Fruit fly (Drosophila melanogaster) whole organism, embryonic: ENCODE results near the gene CG42553.
A peak's percentile ranks its signal among the peaks of the same experiment; 100 is the strongest.

Source experiments
- Aef1 ChIP-seq: fragments of 200-800 bp; sonication (Bioruptor generic); IDR thresholded peaks from 3 replicates; pipeline ENCODE4 v1.3.6; 2022; ENCODE audit warnings: missing biosample characterization, missing genetic modification characterization
- Asciz ChIP-seq: fragments of 200-800 bp; sonication (Bioruptor generic); optimal IDR thresholded peaks from 2 replicates; lab custom pipeline; 2017; ENCODE audit warnings: missing biosample characterization, mild to moderate bottlenecking, missing genetic modification characterization, missing genetic modification reagents
- CG14441 ChIP-seq: fragments of 200-800 bp; sonication (Bioruptor generic); IDR thresholded peaks from 2 replicates; pipeline ENCODE4 v1.3.6; 2022; ENCODE audit warnings: missing biosample characterization, missing genetic modification characterization
- CG14667 ChIP-seq: fragments of 200-800 bp; sonication (Bioruptor generic); IDR thresholded peaks from 2 replicates; pipeline ENCODE4 v1.3.6; 2022; ENCODE audit warnings: missing biosample characterization, missing genetic modification characterization
- CG14710 ChIP-seq: fragments of 200-800 bp; sonication (Bioruptor generic); optimal IDR thresholded peaks from 3 replicates; lab custom pipeline; 2019; ENCODE audit warnings: missing biosample characterization, mild to moderate bottlenecking, missing genetic modification characterization, moderate library complexity
- CG15479 ChIP-seq: fragments of 200-800 bp; sonication (Bioruptor generic); optimal IDR thresholded peaks from 3 replicates; lab custom pipeline; 2019; ENCODE audit warnings: missing biosample characterization, mild to moderate bottlenecking, missing genetic modification characterization, moderate library complexity
- CG15514 ChIP-seq: fragments of 200-800 bp; sonication (Bioruptor generic); optimal IDR thresholded peaks from 3 replicates; lab custom pipeline; 2017; ENCODE audit warnings: missing biosample characterization, missing genetic modification characterization, mild to moderate bottlenecking, moderate library complexity, missing genetic modification reagents
- CG16779 ChIP-seq: fragments of 200-800 bp; sonication (Bioruptor generic); IDR thresholded peaks from 2 replicates; pipeline ENCODE4 v1.3.6; 2022; ENCODE audit warnings: missing biosample characterization, missing genetic modification characterization
- CG2875 ChIP-seq: fragments of 200-800 bp; sonication (Bioruptor generic); optimal IDR thresholded peaks from 2 replicates; lab custom pipeline; 2017; ENCODE audit warnings: missing biosample characterization, mild to moderate bottlenecking, missing genetic modification characterization, missing genetic modification reagents
- CG3281 ChIP-seq: fragments of 200-800 bp; sonication (Bioruptor generic); optimal IDR thresholded peaks from 3 replicates; lab custom pipeline; 2017; ENCODE audit warnings: missing biosample characterization, mild to moderate bottlenecking, missing genetic modification characterization
- CG3407 ChIP-seq: fragments of 200-800 bp; sonication (Bioruptor generic); optimal IDR thresholded peaks from 2 replicates; lab custom pipeline; 2018; ENCODE audit warnings: missing biosample characterization, mild to moderate bottlenecking, missing genetic modification characterization
- CG3838 ChIP-seq: fragments of 200-800 bp; sonication (Bioruptor generic); optimal IDR thresholded peaks from 3 replicates; lab custom pipeline; 2016; ENCODE audit warnings: missing biosample characterization, missing genetic modification characterization
- CG6854 ChIP-seq: fragments of 200-800 bp; sonication (Bioruptor generic); optimal IDR thresholded peaks from 3 replicates; lab custom pipeline; 2017; ENCODE audit warnings: missing biosample characterization, mild to moderate bottlenecking, missing genetic modification characterization
- CG7271 ChIP-seq: fragments of 200-800 bp; sonication (Bioruptor generic); optimal IDR thresholded peaks from 2 replicates; lab custom pipeline; 2018; ENCODE audit warnings: missing biosample characterization, mild to moderate bottlenecking, missing genetic modification characterization, moderate library complexity
- CG7357 ChIP-seq: fragments of 200-800 bp; sonication (Bioruptor generic); IDR thresholded peaks from 3 replicates; pipeline ENCODE4 v1.3.6; 2022; ENCODE audit warnings: missing biosample characterization, missing genetic modification characterization
- CG7928 ChIP-seq: fragments of 200-800 bp; sonication (Bioruptor generic); optimal IDR thresholded peaks from 2 replicates; lab custom pipeline; 2017; ENCODE audit warnings: missing biosample characterization, mild to moderate bottlenecking, missing genetic modification characterization
- CG8089 ChIP-seq: fragments of 200-800 bp; sonication (Bioruptor generic); optimal IDR thresholded peaks from 3 replicates; lab custom pipeline; 2016; ENCODE audit warnings: missing biosample characterization, missing genetic modification characterization
- CG8290 ChIP-seq, 3 experiments: fragments of 200-800 bp; sonication (Bioruptor generic); optimal IDR thresholded peaks; 2 replicates each; lab custom pipeline; 2016 to 2019; ENCODE audit warnings: missing biosample characterization in 3 of 3, missing genetic modification characterization in 3 of 3, mild to moderate bottlenecking in 2 of 3, moderate library complexity in 1 of 3
- CG8765 ChIP-seq: fragments of 200-800 bp; sonication (Bioruptor generic); IDR thresholded peaks from 2 replicates; pipeline ENCODE4 v1.3.6; 2022; ENCODE audit warnings: missing biosample characterization, missing genetic modification characterization
- CG9215 ChIP-seq: fragments of 200-800 bp; sonication (Bioruptor generic); IDR thresholded peaks from 2 replicates; pipeline ENCODE4 v1.3.6; 2022; ENCODE audit warnings: missing biosample characterization, missing genetic modification characterization
- CG9609 ChIP-seq: fragments of 200-800 bp; sonication (Bioruptor generic); optimal IDR thresholded peaks from 3 replicates; lab custom pipeline; 2016; ENCODE audit warnings: missing biosample characterization, missing genetic modification characterization
- CG9817 ChIP-seq: fragments of 200-800 bp; sonication (Bioruptor generic); optimal IDR thresholded peaks from 2 replicates; lab custom pipeline; 2018; ENCODE audit warnings: missing biosample characterization, mild to moderate bottlenecking, missing genetic modification characterization, moderate library complexity
- CHES-1-like ChIP-seq: fragments of 200-800 bp; sonication (Bioruptor generic); optimal IDR thresholded peaks from 2 replicates; lab custom pipeline; 2016; ENCODE audit warnings: missing biosample characterization, missing genetic modification characterization
- Doc2 ChIP-seq: fragments of 200-800 bp; sonication (Bioruptor generic); IDR thresholded peaks from 2 replicates; pipeline ENCODE4 v1.3.6; 2022; ENCODE audit warnings: missing biosample characterization, missing genetic modification characterization
- Doc3 ChIP-seq: fragments of 200-800 bp; sonication (Bioruptor generic); IDR thresholded peaks from 3 replicates; pipeline ENCODE4 v1.3.6; 2022; ENCODE audit warnings: missing biosample characterization, missing genetic modification characterization; ENCODE audit not compliant: partially characterized antibody
- HLH4C ChIP-seq: fragments of 200-800 bp; sonication (Bioruptor generic); IDR thresholded peaks from 3 replicates; pipeline ENCODE4 v1.3.6; 2022; ENCODE audit warnings: missing biosample characterization, missing genetic modification characterization; ENCODE audit not compliant: partially characterized antibody
- Hey ChIP-seq: fragments of 200-800 bp; sonication (Bioruptor generic); optimal IDR thresholded peaks from 3 replicates; lab custom pipeline; 2018; ENCODE audit warnings: missing biosample characterization, mild to moderate bottlenecking, missing genetic modification characterization
- HmgZ ChIP-seq: fragments of 200-800 bp; sonication (Bioruptor generic); optimal IDR thresholded peaks from 2 replicates; lab custom pipeline; 2018; ENCODE audit warnings: missing biosample characterization, mild to moderate bottlenecking, missing genetic modification characterization
- Lhr ChIP-seq: fragments of 200-800 bp; sonication (Bioruptor generic); optimal IDR thresholded peaks from 3 replicates; lab custom pipeline; 2017; ENCODE audit warnings: mild to moderate bottlenecking, missing biosample characterization, missing genetic modification reagents, missing genetic modification characterization
- Ssrp ChIP-seq: fragments of 200-800 bp; sonication (Bioruptor generic); optimal IDR thresholded peaks from 2 replicates; lab custom pipeline; 2018; ENCODE audit warnings: missing biosample characterization, mild to moderate bottlenecking, missing genetic modification characterization, moderate library complexity
- Trl ChIP-seq, 3 experiments: fragments of >200 bp in 2 of 3; fragments of 200-800 bp in 1 of 3; sonication (Bioruptor generic) in 1 of 3; optimal IDR thresholded peaks; 2 replicates in 1 of 3; 3 replicates in 2 of 3; lab custom pipeline; 2016 to 2017; ENCODE audit warnings: missing biosample characterization in 1 of 3, missing genetic modification characterization in 1 of 3
- Vsx1 ChIP-seq: fragments of 200-800 bp; sonication (Bioruptor generic); optimal IDR thresholded peaks from 2 replicates; lab custom pipeline; 2017; ENCODE audit warnings: missing biosample characterization, mild to moderate bottlenecking, missing genetic modification characterization, missing genetic modification reagents
- amos ChIP-seq: fragments of 200-800 bp; sonication (Bioruptor generic); IDR thresholded peaks from 2 replicates; pipeline ENCODE4 v1.3.6; 2022; ENCODE audit warnings: missing biosample characterization, missing genetic modification characterization; ENCODE audit not compliant: partially characterized antibody
- cato ChIP-seq: fragments of 200-800 bp; sonication (Bioruptor generic); optimal IDR thresholded peaks from 2 replicates; lab custom pipeline; 2016; ENCODE audit warnings: missing biosample characterization, missing genetic modification characterization, borderline replicate concordance
- cg ChIP-seq: fragments of 200-800 bp; sonication (Bioruptor generic); optimal IDR thresholded peaks from 3 replicates; lab custom pipeline; 2019; ENCODE audit warnings: missing biosample characterization, mild to moderate bottlenecking, missing genetic modification characterization, moderate library complexity
- chn ChIP-seq: fragments of 200-800 bp; sonication (Bioruptor generic); optimal IDR thresholded peaks from 2 replicates; lab custom pipeline; 2016; ENCODE audit warnings: missing biosample characterization, missing genetic modification characterization
- ci ChIP-seq: fragments of 200-800 bp; sonication (Bioruptor generic); IDR thresholded peaks from 3 replicates; pipeline ENCODE4 v1.3.6; 2022; ENCODE audit warnings: missing biosample characterization, missing genetic modification characterization
- dati ChIP-seq: fragments of 200-800 bp; sonication (Bioruptor generic); IDR thresholded peaks from 2 replicates; pipeline ENCODE4 v1.3.6; 2022; ENCODE audit warnings: missing biosample characterization, missing genetic modification characterization
- dysf ChIP-seq: fragments of 200-800 bp; sonication (Bioruptor generic); IDR thresholded peaks from 3 replicates; pipeline ENCODE4 v1.3.6; 2022; ENCODE audit warnings: missing biosample characterization, missing genetic modification characterization
- fd64A ChIP-seq: fragments of 200-800 bp; sonication (Bioruptor generic); optimal IDR thresholded peaks from 3 replicates; lab custom pipeline; 2018; ENCODE audit warnings: missing biosample characterization, mild to moderate bottlenecking, missing genetic modification characterization
- kay ChIP-seq: fragments of 200-800 bp; sonication (Bioruptor generic); optimal IDR thresholded peaks from 2 replicates; lab custom pipeline; 2016; ENCODE audit warnings: missing biosample characterization, missing genetic modification characterization
- lola ChIP-seq, 3 experiments: fragments of >200 bp in 2 of 3; fragments of 200-800 bp in 1 of 3; sonication (Bioruptor generic) in 1 of 3; optimal IDR thresholded peaks; 2 replicates each; lab custom pipeline; 2017 to 2019; ENCODE audit warnings: missing biosample characterization in 3 of 3, missing genetic modification characterization in 3 of 3, mild to moderate bottlenecking in 1 of 3, moderate library complexity in 1 of 3
- nom ChIP-seq: fragments of 200-800 bp; sonication (Bioruptor generic); optimal IDR thresholded peaks from 2 replicates; lab custom pipeline; 2017; ENCODE audit warnings: missing biosample characterization, missing genetic modification characterization, mild to moderate bottlenecking, moderate library complexity, missing genetic modification reagents
- p53 ChIP-seq: fragments of 200-800 bp; sonication (Bioruptor generic); optimal IDR thresholded peaks from 2 replicates; lab custom pipeline; 2016; ENCODE audit warnings: missing biosample characterization, missing genetic modification characterization
- pita ChIP-seq: fragments of 200-800 bp; sonication (Bioruptor generic); optimal IDR thresholded peaks from 2 replicates; lab custom pipeline; 2017; ENCODE audit warnings: missing biosample characterization, mild to moderate bottlenecking, missing genetic modification characterization
- tll ChIP-seq, 2 experiments: fragments of 200-800 bp in 1 of 2; fragments of >200 bp in 1 of 2; sonication (Bioruptor generic) in 1 of 2; optimal IDR thresholded peaks; 2 replicates each; lab custom pipeline; 2017 to 2019; ENCODE audit warnings: missing biosample characterization in 2 of 2, missing genetic modification characterization in 2 of 2, mild to moderate bottlenecking in 1 of 2, moderate library complexity in 1 of 2
- tup ChIP-seq: fragments of 200-800 bp; sonication (Bioruptor generic); optimal IDR thresholded peaks from 2 replicates; lab custom pipeline; 2016; ENCODE audit warnings: missing biosample characterization, mild to moderate bottlenecking, missing genetic modification characterization, moderate library complexity

Gene CG42553

dm6 chr3L:819297-819886 lies 14.5 kb upstream of the CG42553 start (continued):
- TF ChIP-seq CG3838 (GFP tag; lab: Kevin White, UChicago) (peak; percentile 66), Vsx1 (GFP tag; lab: Kevin White, UChicago) (peak; percentile 65), Asciz (GFP tag; lab: Kevin White, UChicago) (peak; percentile 84), cato (GFP tag; lab: Kevin White, UChicago) (peak; percentile 59), CG2875 (GFP tag; lab: Kevin White, UChicago) (peak; percentile 81), CG6854 (GFP tag; lab: Kevin White, UChicago) (peak; percentile 57), CG9609 (peak; percentile 84), CG7357 (GFP tag; lab: Robert Waterston, UW) (peak; percentile 79), CHES-1-like (peak; percentile 83), Trl (optimal IDR thresholded peaks at IDR 0.05; lab: Kevin White, UChicago) (no peak), Trl (GFP tag; optimal IDR thresholded peaks at IDR 0.05; lab: Kevin White, UChicago) (peak; percentile 87), lola (GFP tag; optimal IDR thresholded peaks at IDR 0.05; lab: Kevin White, UChicago) (peak in 1 of 3 experiments; percentile 59), Aef1 (GFP tag; lab: Robert Waterston, UW) (peak; percentile 92), dati (peak; percentile 82), amos (no peak), kay (peak; percentile 47), Lhr (GFP tag; lab: Kevin White, UChicago) (peak; percentile 59), Hey (tag; lab: Kevin White, UChicago) (peak; percentile 49), CG9817 (tag; lab: Kevin White, UChicago) (peak; percentile 85), CG14710 (tag; lab: Kevin White, UChicago) (peak; percentile 58), CG7928 (GFP tag; lab: Kevin White, UChicago) (peak; percentile 56), tup (GFP tag; lab: Kevin White, UChicago) (peak; percentile 53), CG8089 (GFP tag; lab: Kevin White, UChicago) (peak; percentile 84), pita (GFP tag; lab: Kevin White, UChicago) (no peak), HmgZ (tag; lab: Kevin White, UChicago) (peak; percentile 77), CG7271 (tag; lab: Kevin White, UChicago) (no peak), CG3281 (peak; percentile 80), CG16779 (peak; percentile 90), Doc3 (GFP tag; lab: Robert Waterston, UW) (no peak), CG15479 (GFP tag; lab: Kevin White, UChicago) (no peak), nom (GFP tag; lab: Kevin White, UChicago) (no peak), ci (peak; percentile 98), p53 (GFP tag; lab: Kevin White, UChicago) (peak; percentile 67), CG8765 (GFP tag; lab: Robert Waterston, UW) (peak; percentile 49), CG9215 (GFP tag; lab: Robert Waterston, UW) (peak; percentile 80), HLH4C (GFP tag; lab: Robert Waterston, UW) (no peak), CG3407 (GFP tag; lab: Kevin White, UChicago) (peak; percentile 71), Doc2 (GFP tag; lab: Robert Waterston, UW) (peak; percentile 79), CG14441 (peak; percentile 94), chn (GFP tag; lab: Kevin White, UChicago) (peak; percentile 87), CG14667 (GFP tag; lab: Robert Waterston, UW) (peak; percentile 85), CG15514 (GFP tag; lab: Kevin White, UChicago) (peak; percentile 67), cg (GFP tag; lab: Kevin White, UChicago) (no peak), fd64A (GFP tag; lab: Kevin White, UChicago) (peak; percentile 75), CG8290 (GFP tag; optimal IDR thresholded peaks at IDR 0.05; lab: Kevin White, UChicago) (peak; percentile 41), CG8290 (tag; optimal IDR thresholded peaks at IDR 0.05; lab: Kevin White, UChicago) (peak in 1 of 2 experiments; percentile 97), dysf (peak; percentile 95), Ssrp (tag; lab: Kevin White, UChicago) (peak; percentile 83), tll (GFP tag; optimal IDR thresholded peaks at IDR 0.05; lab: Kevin White, UChicago) (no peak)
